Worm (Caenorhabditis elegans) whole organism, late embryonic: Measurements from ENCODE around the gene nhr-163.

ENCODE experiments used
- ceh-9 ChIP-seq: sonication (generic microtip); optimal IDR thresholded peaks from 2 replicates; lab custom pipeline; 2016; ENCODE audit warnings: mild to moderate bottlenecking, missing genetic modification characterization, inconsistent platforms, missing compliant biosample characterization
- che-1 ChIP-seq: sonication (generic microtip); optimal IDR thresholded peaks from 2 replicates; lab custom pipeline; 2016; ENCODE audit warnings: mild to moderate bottlenecking, missing genetic modification characterization, missing compliant biosample characterization
- nhr-11 ChIP-seq: fragments of 150-350 bp; optimal IDR thresholded peaks from 2 replicates; lab custom pipeline; 2014; ENCODE audit warnings: missing biosample characterization, missing genetic modification characterization
- pat-9 ChIP-seq: fragments of 200-800 bp; sonication (Bioruptor generic); optimal IDR thresholded peaks from 2 replicates; lab custom pipeline; 2018; ENCODE audit warnings: mild to moderate bottlenecking, missing genetic modification characterization, moderate library complexity, missing compliant biosample characterization
- unc-86 ChIP-seq: sonication (generic microtip); optimal IDR thresholded peaks from 2 replicates; lab custom pipeline; 2016; ENCODE audit warnings: missing genetic modification characterization, missing compliant biosample characterization

DNA sequence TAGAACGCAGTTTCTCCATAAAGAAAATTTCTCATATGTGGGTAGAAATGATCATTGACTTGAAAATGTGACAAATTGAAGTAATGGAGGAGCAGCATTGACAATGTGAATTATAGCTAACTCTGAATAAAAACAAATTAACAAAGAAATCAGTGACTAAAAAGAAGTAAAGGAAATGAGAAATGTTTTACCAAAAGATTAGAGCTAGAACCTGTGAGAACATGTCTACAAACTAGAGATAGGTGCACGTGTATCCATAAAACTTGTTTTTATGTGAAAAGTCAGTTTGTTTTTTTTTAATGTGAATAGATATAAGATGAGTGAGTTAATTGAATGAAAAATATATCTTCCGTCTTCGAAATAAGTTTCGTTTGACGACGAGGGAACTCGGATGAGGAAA lies 6.8 kb downstream of the nhr-163 start, which contains the start of gene sre-12:
- TF ChIP-seq ceh-9 (tag; lab: Kevin White, UChicago) (no peak), unc-86 (tag; lab: Kevin White, UChicago) (no peak), nhr-11 (tag; lab: Kevin White, UChicago) (no peak), che-1 (tag; lab: Kevin White, UChicago) (no peak), pat-9 (tag; lab: Kevin White, UChicago) (no peak)
